Worm (Caenorhabditis elegans): ENCODE results near the gene ifet-1.

The ifet-1 gene

DNA sequence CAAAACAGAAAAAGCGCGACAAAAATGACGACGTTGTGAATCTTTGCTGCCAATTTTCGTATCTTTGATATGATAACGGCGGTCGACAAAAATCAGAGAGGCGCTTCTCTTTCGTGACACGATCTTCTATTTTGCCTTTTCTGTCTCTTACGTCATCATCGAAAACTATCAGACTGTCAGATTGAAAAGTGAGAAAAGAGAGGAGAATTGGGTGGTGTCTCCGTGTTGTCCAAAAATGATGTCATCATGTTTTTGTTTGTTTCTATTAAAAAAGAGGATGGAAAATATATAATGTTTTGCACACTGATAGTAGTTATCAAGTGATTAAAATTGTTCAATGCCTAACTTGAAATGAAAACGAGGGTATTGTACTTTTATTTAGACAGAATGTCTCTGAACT, 21.1 kb upstream of the ifet-1 start (continued):
- TF ChIP-seq nhr-28 (tag; optimal IDR thresholded peaks at IDR 0.05) (peak; percentile 78), hlh-30 (tag; optimal IDR thresholded peaks at IDR 0.05; ENCODE audit: insufficient read depth) (peak; percentile 53), nhr-6 (tag; optimal IDR thresholded peaks at IDR 0.05) (no peak), ceh-44 (GFP tag; IDR thresholded peaks at IDR 0.05) (no peak), snpc-1.2 (GFP tag; IDR thresholded peaks at IDR 0.05) (no peak), R02D3.7 (tag; optimal IDR thresholded peaks at IDR 0.05) (no peak), mdl-1 (tag; optimal IDR thresholded peaks at IDR 0.05) (peak in 1 of 2 experiments; percentile 72), F26F4.8 (GFP tag; conservative IDR thresholded peaks at IDR 0.05) (no peak), nhr-11 (tag; optimal IDR thresholded peaks at IDR 0.05) (no peak), nhr-111 (GFP tag; optimal IDR thresholded peaks at IDR 0.05) (no peak), duxl-1 (tag; optimal IDR thresholded peaks at IDR 0.05; ENCODE audit: poor library complexity) (no peak), unc-130 (GFP tag; optimal IDR thresholded peaks at IDR 0.05) (no peak), aly-2 (tag; optimal IDR thresholded peaks at IDR 0.05) (no peak), spr-3 (GFP tag; optimal IDR thresholded peaks at IDR 0.05) (no peak), ces-1 (GFP tag; optimal IDR thresholded peaks at IDR 0.05) (no peak), mes-2 (tag; optimal IDR thresholded peaks at IDR 0.05; ENCODE audit: poor library complexity, severe bottlenecking) (no peak), egl-27 (tag; optimal IDR thresholded peaks at IDR 0.05) (no peak), ztf-11 (tag; optimal IDR thresholded peaks at IDR 0.05) (no peak), hlh-11 (tag; optimal IDR thresholded peaks at IDR 0.05) (peak; percentile 93), F49E8.2 (tag; optimal IDR thresholded peaks at IDR 0.05; ENCODE audit: borderline replicate concordance) (no peak), T20F7.1 (GFP tag; optimal IDR thresholded peaks at IDR 0.05) (peak; percentile 30), F44E2.7 (GFP tag; IDR thresholded peaks at IDR 0.05) (no peak), vab-7 (GFP tag; IDR thresholded peaks at IDR 0.05) (no peak), egl-43 (GFP tag; IDR thresholded peaks at IDR 0.05) (no peak), daf-16 (GFP tag; optimal IDR thresholded peaks at IDR 0.05) (peak in 1 of 2 experiments; percentile 44), daf-16 (tag; optimal IDR thresholded peaks at IDR 0.05) (peak; percentile 96), gei-8 (GFP tag; optimal IDR thresholded peaks at IDR 0.05) (no peak), zip-2 (tag; optimal IDR thresholded peaks at IDR 0.05) (no peak), nhr-102 (tag; optimal IDR thresholded peaks at IDR 0.05) (peak; percentile 82), lin-1 (GFP tag; IDR thresholded peaks at IDR 0.05) (no peak; the same call in 1 of the 2 replicates), pha-4 (GFP tag; IDR thresholded peaks at IDR 0.05) (peak; percentile 68; the same call in 1 of the 2 replicates), pha-4 (tag; optimal IDR thresholded peaks at IDR 0.05) (no peak), lin-39 (tag; optimal IDR thresholded peaks at IDR 0.05) (no peak), nhr-42 (GFP tag; IDR thresholded peaks at IDR 0.05) (0 out of 2 replicates have a peak, but pooled peaks have one; percentile 38), zfp-3 (GFP tag; conservative IDR thresholded peaks at IDR 0.05) (no peak), lim-7 (GFP tag; IDR thresholded peaks at IDR 0.05) (no peak), mxl-2 (GFP tag; conservative IDR thresholded peaks at IDR 0.05) (no peak), aha-1 (tag) (no peak), ZK546.5 (tag; optimal IDR thresholded peaks at IDR 0.05) (no peak), nhr-41 (GFP tag; IDR thresholded peaks at IDR 0.05) (peak; percentile 39; the same call in 1 of the 2 replicates), F10B5.3 (tag; optimal IDR thresholded peaks at IDR 0.05) (no peak), daf-19 (GFP tag; conservative IDR thresholded peaks at IDR 0.05) (no peak), zag-1 (tag; optimal IDR thresholded peaks at IDR 0.05) (no peak), Y48G9A.11 (GFP tag; IDR thresholded peaks at IDR 0.05) (no peak), F37D6.2 (tag; optimal IDR thresholded peaks at IDR 0.05) (no peak), dmd-6 (GFP tag; IDR thresholded peaks at IDR 0.05) (peak; percentile 95), set-16 (GFP tag; IDR thresholded peaks at IDR 0.05) (no peak), lsy-2 (tag; optimal IDR thresholded peaks at IDR 0.05) (peak in 1 of 2 experiments; percentile 39), lin-38 (GFP tag; IDR thresholded peaks at IDR 0.05) (no peak), saeg-2 (GFP tag; IDR thresholded peaks at IDR 0.05) (peak; percentile 41; the same call in 1 of the 2 replicates), madf-5 (GFP tag; IDR thresholded peaks at IDR 0.05) (no peak), ctbp-1 (GFP tag; IDR thresholded peaks at IDR 0.05) (no peak)

Data from whole organism, L4 larva.